Worm (Caenorhabditis elegans) whole organism, late embryonic: ENCODE data around the gene fli-1.

ENCODE experiments used
- F13H6.1 ChIP-seq: sonication (generic microtip); optimal IDR thresholded peaks from 2 replicates; lab custom pipeline; 2016; ENCODE audit warnings: missing genetic modification characterization, missing compliant biosample characterization
- K09A11.1 ChIP-seq: sonication (generic microtip); optimal IDR thresholded peaks from 2 replicates; lab custom pipeline; 2017; ENCODE audit warnings: antibody characterized with exemption, mild to moderate bottlenecking, missing genetic modification characterization, missing compliant biosample characterization; ENCODE audit not compliant: insufficient read depth
- T23F11.4 ChIP-seq: fragments of 200-800 bp; sonication (Bioruptor generic); optimal IDR thresholded peaks from 2 replicates; lab custom pipeline; 2018; ENCODE audit warnings: mild to moderate bottlenecking, missing genetic modification characterization, missing compliant biosample characterization
- ahr-1 ChIP-seq: sonication (generic microtip); optimal IDR thresholded peaks from 2 replicates; lab custom pipeline; 2016; ENCODE audit warnings: missing genetic modification characterization, missing compliant biosample characterization
- ama-1 ChIP-seq: fragments of 150-350 bp; optimal IDR thresholded peaks from 2 replicates; lab custom pipeline; 2014
- ceh-14 ChIP-seq: sonication (generic microtip); optimal IDR thresholded peaks from 2 replicates; lab custom pipeline; 2016; ENCODE audit warnings: missing genotype, missing genetic modification characterization, missing compliant biosample characterization
- ceh-19 ChIP-seq: fragments of 200-800 bp; sonication (Bioruptor generic); optimal IDR thresholded peaks from 2 replicates; lab custom pipeline; 2018; ENCODE audit warnings: mild to moderate bottlenecking, missing genetic modification characterization, missing compliant biosample characterization
- ceh-2 ChIP-seq: sonication (generic microtip); optimal IDR thresholded peaks from 2 replicates; lab custom pipeline; 2016; ENCODE audit warnings: missing genotype, missing genetic modification characterization, missing compliant biosample characterization
- ceh-22 ChIP-seq: sonication (generic microtip); optimal IDR thresholded peaks from 2 replicates; lab custom pipeline; 2017; ENCODE audit warnings: missing biosample characterization, missing genetic modification characterization
- ceh-24 ChIP-seq: sonication (generic microtip); optimal IDR thresholded peaks from 2 replicates; lab custom pipeline; 2016; ENCODE audit warnings: mild to moderate bottlenecking, missing genetic modification characterization, missing compliant biosample characterization
- ceh-31 ChIP-seq: sonication (generic microtip); optimal IDR thresholded peaks from 2 replicates; lab custom pipeline; 2016; ENCODE audit warnings: missing genetic modification characterization, missing compliant biosample characterization
- ceh-34 ChIP-seq: sonication (generic microtip); optimal IDR thresholded peaks from 2 replicates; lab custom pipeline; 2016; ENCODE audit warnings: mild to moderate bottlenecking, missing genetic modification characterization, missing compliant biosample characterization
- ceh-9 ChIP-seq: sonication (generic microtip); optimal IDR thresholded peaks from 2 replicates; lab custom pipeline; 2016; ENCODE audit warnings: mild to moderate bottlenecking, missing genetic modification characterization, inconsistent platforms, missing compliant biosample characterization
- dmd-4 ChIP-seq: sonication (generic microtip); optimal IDR thresholded peaks from 2 replicates; lab custom pipeline; 2016; ENCODE audit warnings: borderline replicate concordance, missing genetic modification characterization, missing compliant biosample characterization
- dve-1 ChIP-seq: sonication (generic microtip); optimal IDR thresholded peaks from 2 replicates; lab custom pipeline; 2017; ENCODE audit warnings: antibody characterized with exemption, mild to moderate bottlenecking, missing genetic modification characterization, missing compliant biosample characterization
- elt-2 ChIP-seq: sonication (generic microtip); optimal IDR thresholded peaks from 2 replicates; lab custom pipeline; 2016; ENCODE audit warnings: missing genetic modification reagents, missing genetic modification characterization, missing compliant biosample characterization
- ets-4 ChIP-seq: sonication (generic microtip); optimal IDR thresholded peaks from 2 replicates; lab custom pipeline; 2016; ENCODE audit warnings: missing genetic modification characterization, missing compliant biosample characterization
- fax-1 ChIP-seq: sonication (generic microtip); optimal IDR thresholded peaks from 2 replicates; lab custom pipeline; 2016; ENCODE audit warnings: missing genotype, missing genetic modification characterization, missing compliant biosample characterization
- fkh-10 ChIP-seq: fragments of 150-350 bp; optimal IDR thresholded peaks from 2 replicates; lab custom pipeline; 2014; ENCODE audit warnings: missing biosample characterization, missing genetic modification reagents, missing genetic modification characterization
- hlh-8 ChIP-seq: sonication (generic microtip); optimal IDR thresholded peaks from 2 replicates; lab custom pipeline; 2016; ENCODE audit warnings: missing genotype, missing genetic modification characterization, missing compliant biosample characterization
- mec-3 ChIP-seq: sonication (generic microtip); optimal IDR thresholded peaks from 2 replicates; lab custom pipeline; 2016; ENCODE audit warnings: borderline replicate concordance, missing genetic modification characterization, missing compliant biosample characterization
- nhr-11 ChIP-seq: fragments of 150-350 bp; optimal IDR thresholded peaks from 2 replicates; lab custom pipeline; 2014; ENCODE audit warnings: missing biosample characterization, missing genetic modification characterization
- odd-2 ChIP-seq: sonication (generic microtip); optimal IDR thresholded peaks from 2 replicates; lab custom pipeline; 2017; ENCODE audit warnings: antibody characterized with exemption, mild to moderate bottlenecking, missing genetic modification characterization, missing compliant biosample characterization
- pag-3 ChIP-seq: sonication (generic microtip); optimal IDR thresholded peaks from 2 replicates; lab custom pipeline; 2016; ENCODE audit warnings: missing compliant biosample characterization, missing genetic modification characterization, borderline replicate concordance
- pat-9 ChIP-seq: fragments of 200-800 bp; sonication (Bioruptor generic); optimal IDR thresholded peaks from 2 replicates; lab custom pipeline; 2018; ENCODE audit warnings: mild to moderate bottlenecking, missing genetic modification characterization, moderate library complexity, missing compliant biosample characterization
- pha-2 ChIP-seq: sonication (generic microtip); optimal IDR thresholded peaks from 2 replicates; lab custom pipeline; 2017; ENCODE audit warnings: mild to moderate bottlenecking, missing genetic modification characterization, missing compliant biosample characterization
- pqm-1 ChIP-seq: sonication (generic microtip); optimal IDR thresholded peaks from 2 replicates; lab custom pipeline; 2016; ENCODE audit warnings: missing genetic modification characterization, missing compliant biosample characterization
- rnt-1 ChIP-seq: sonication (generic microtip); optimal IDR thresholded peaks from 2 replicates; lab custom pipeline; 2016; ENCODE audit warnings: missing genetic modification characterization, missing compliant biosample characterization
- sdc-2 ChIP-seq: sonication (generic microtip); optimal IDR thresholded peaks from 2 replicates; lab custom pipeline; 2016; ENCODE audit warnings: missing genotype, missing genetic modification characterization, missing compliant biosample characterization
- sox-2 ChIP-seq: fragments of 200-800 bp; sonication (Bioruptor generic); IDR thresholded peaks from 2 replicates; pipeline ENCODE4 v1.3.6; 2022; ENCODE audit warnings: missing genetic modification reagents, missing genetic modification characterization, missing compliant biosample characterization
- tbx-2 ChIP-seq: sonication (generic microtip); optimal IDR thresholded peaks from 2 replicates; lab custom pipeline; 2016; ENCODE audit warnings: missing genetic modification characterization, missing compliant biosample characterization
- ttx-3 ChIP-seq: sonication (generic microtip); optimal IDR thresholded peaks from 2 replicates; lab custom pipeline; 2016; ENCODE audit warnings: missing genetic modification reagents, missing genetic modification characterization, missing compliant biosample characterization
- unc-55 ChIP-seq: sonication (generic microtip); optimal IDR thresholded peaks from 2 replicates; lab custom pipeline; 2017; ENCODE audit warnings: missing biosample characterization, missing genetic modification reagents, missing genetic modification characterization
- zip-5 ChIP-seq: sonication (generic microtip); optimal IDR thresholded peaks from 2 replicates; lab custom pipeline; 2016; ENCODE audit warnings: missing genetic modification characterization, missing compliant biosample characterization

Gene fli-1

ce11 chrIII:8726019-8726894, 42.7 kb upstream of the fli-1 start:
- TF ChIP-seq tbx-2 (tag; lab: Kevin White, UChicago) (no peak), elt-2 (tag; lab: Kevin White, UChicago) (no peak), mec-3 (tag; lab: Kevin White, UChicago) (no peak), unc-55 (GFP tag; lab: Kevin White, UChicago) (no peak), dmd-4 (tag; lab: Kevin White, UChicago) (no peak), ceh-2 (tag; lab: Kevin White, UChicago) (no peak), fax-1 (tag; lab: Kevin White, UChicago) (no peak), hlh-8 (tag; lab: Kevin White, UChicago) (no peak), pha-2 (tag; lab: Kevin White, UChicago) (no peak), ceh-24 (no peak), ceh-31 (tag; lab: Kevin White, UChicago) (no peak), ceh-14 (tag; lab: Kevin White, UChicago) (no peak), ceh-9 (tag; lab: Kevin White, UChicago) (no peak), fkh-10 (GFP tag; lab: Kevin White, UChicago) (no peak), nhr-11 (no peak), dve-1 (no peak), ceh-19 (GFP tag; lab: Kevin White, UChicago) (no peak), ahr-1 (tag; lab: Kevin White, UChicago) (no peak), F13H6.1 (tag; lab: Kevin White, UChicago) (no peak)
- TF ChIP-seq, all 69 proteins: peak for 0

DNA sequence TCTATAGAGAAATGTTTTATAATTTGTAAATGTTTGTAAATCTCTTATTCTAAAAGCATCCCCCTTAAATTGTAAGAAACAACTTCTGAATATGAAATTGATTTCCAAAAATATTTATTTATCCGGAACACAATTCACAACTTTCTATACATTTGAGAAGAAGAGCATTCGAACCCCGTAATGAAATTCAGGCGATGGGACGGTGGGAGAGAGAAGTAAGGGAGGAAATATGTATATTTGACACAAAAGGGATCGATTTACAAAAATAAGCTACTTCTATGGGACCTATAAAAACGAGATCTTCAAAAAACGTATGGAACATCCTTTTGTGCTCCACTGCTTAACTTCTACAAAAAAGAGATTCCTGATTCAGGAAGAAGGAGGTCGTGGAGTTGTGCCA, 41.7 kb upstream of the fli-1 start:
- TF ChIP-seq ama-1 (lab: Kevin White, UChicago) (no peak), rnt-1 (tag; lab: Kevin White, UChicago) (no peak), pag-3 (tag; lab: Kevin White, UChicago) (no peak), ets-4 (tag; lab: Kevin White, UChicago) (no peak), pqm-1 (tag; lab: Kevin White, UChicago) (no peak), dmd-4 (tag; lab: Kevin White, UChicago) (no peak), odd-2 (tag; lab: Kevin White, UChicago) (no peak)

ce11 chrIII:8719769-8720252, 36.3 kb upstream of the fli-1 start, which contains the start of gene hipr-1:
Gene hipr-1 (plus strand): TSS chrIII:8720202.
- TF ChIP-seq zip-5 (tag; lab: Kevin White, UChicago): no peak
- no peak for TF ChIP-seq unc-55 (GFP tag; lab: Kevin White, UChicago)
- no peak for TF ChIP-seq mec-3 (tag; lab: Kevin White, UChicago)
- no peak for TF ChIP-seq ceh-34 (tag; lab: Kevin White, UChicago)
- TF ChIP-seq rnt-1 (tag; lab: Kevin White, UChicago): no peak
- TF ChIP-seq ceh-22 (tag; lab: Kevin White, UChicago): no peak
- TF ChIP-seq sdc-2 (tag; lab: Kevin White, UChicago): no peak

- TF ChIP-seq ceh-14 (tag; lab: Kevin White, UChicago): no peak
- no peak for TF ChIP-seq sox-2
- no peak for TF ChIP-seq K09A11.1 (tag; lab: Kevin White, UChicago)
- TF ChIP-seq ttx-3 (tag; lab: Kevin White, UChicago): no peak
- no peak for TF ChIP-seq rnt-1 (tag; lab: Kevin White, UChicago)
- TF ChIP-seq zip-5 (tag; lab: Kevin White, UChicago): no peak
- no peak for TF ChIP-seq pat-9 (tag; lab: Kevin White, UChicago)
- no peak for TF ChIP-seq T23F11.4 (GFP tag; lab: Kevin White, UChicago)
- TF ChIP-seq pag-3 (tag; lab: Kevin White, UChicago): no peak
- TF ChIP-seq sdc-2 (tag; lab: Kevin White, UChicago): no peak
- TF ChIP-seq ceh-34 (tag; lab: Kevin White, UChicago): no peak
Measured at ce11 chrIII:8719105-8719504, 35.6 kb upstream of the fli-1 start.
